Worm (Caenorhabditis elegans): Measurements from ENCODE around the gene F43H9.3.

DNA sequence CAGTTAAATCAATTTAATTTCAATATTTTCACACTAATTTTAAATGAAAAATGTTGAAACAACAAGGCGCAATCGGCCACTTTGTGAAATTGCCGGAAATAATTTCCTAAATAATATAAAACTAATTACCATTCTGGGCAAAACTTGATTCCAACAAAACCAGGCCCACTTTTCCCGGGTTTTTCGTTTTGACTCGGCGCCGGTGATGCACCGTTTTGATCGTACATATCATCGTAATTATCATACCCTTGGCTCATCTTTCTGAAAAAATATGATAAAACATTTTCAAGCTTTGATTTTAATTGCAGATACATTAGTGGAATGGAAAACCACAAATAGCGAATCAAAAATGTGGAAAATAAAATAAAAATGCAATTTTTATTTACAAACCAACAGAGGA lies 12.7 kb downstream of the F43H9.3 start, which contains the start of gene rpb-9:
- TF ChIP-seq zag-1 (tag; optimal IDR thresholded peaks at IDR 0.05), result no peak
- TF ChIP-seq lsy-2 (tag; optimal IDR thresholded peaks at IDR 0.05), result no peak
